Fruit fly (Drosophila melanogaster) whole organism, prepupa: ENCODE measurements around the gene CG42650.

Experiments
- Blimp-1 ChIP-seq: fragments of 200-800 bp; sonication (Bioruptor generic); optimal IDR thresholded peaks from 3 replicates; lab custom pipeline; 2017; ENCODE audit warnings: missing biosample characterization, missing genetic modification characterization, mild to moderate bottlenecking, moderate library complexity, missing genetic modification reagents
- CG10631 ChIP-seq: fragments of 200-800 bp; sonication (Bioruptor generic); optimal IDR thresholded peaks from 2 replicates; lab custom pipeline; 2016; ENCODE audit warnings: missing biosample characterization, missing genetic modification characterization
- CG10669 ChIP-seq: fragments of 200-800 bp; sonication (Bioruptor generic); optimal IDR thresholded peaks from 3 replicates; lab custom pipeline; 2018; ENCODE audit warnings: missing biosample characterization, mild to moderate bottlenecking, missing genetic modification characterization, moderate library complexity
- CG11294 ChIP-seq: fragments of 200-800 bp; sonication (Bioruptor generic); IDR thresholded peaks from 2 replicates; pipeline ENCODE4 v1.3.6; 2022; ENCODE audit warnings: missing biosample characterization, missing genetic modification characterization
- CG11762 ChIP-seq: fragments of 200-800 bp; sonication (Bioruptor generic); optimal IDR thresholded peaks from 3 replicates; lab custom pipeline; 2016; ENCODE audit warnings: missing biosample characterization, missing genetic modification characterization; ENCODE audit not compliant: insufficient read depth
- CG11902 ChIP-seq: fragments of 200-800 bp; sonication (Bioruptor generic); optimal IDR thresholded peaks from 3 replicates; lab custom pipeline; 2016; ENCODE audit warnings: missing biosample characterization, missing genetic modification characterization
- CG15336 ChIP-seq: fragments of 200-800 bp; sonication (Bioruptor generic); IDR thresholded peaks from 2 replicates; pipeline ENCODE4 v1.3.6; 2022; ENCODE audit warnings: missing biosample characterization, missing genetic modification characterization
- CG1621 ChIP-seq: fragments of 200-800 bp; sonication (Bioruptor generic); optimal IDR thresholded peaks from 3 replicates; lab custom pipeline; 2018; ENCODE audit warnings: missing biosample characterization, mild to moderate bottlenecking, missing genetic modification characterization
- CG16779 ChIP-seq: fragments of 200-800 bp; sonication (Bioruptor generic); optimal IDR thresholded peaks from 3 replicates; lab custom pipeline; 2017; ENCODE audit warnings: missing biosample characterization, mild to moderate bottlenecking, missing genetic modification characterization
- CG3032 ChIP-seq: fragments of 200-800 bp; optimal IDR thresholded peaks from 2 replicates; lab custom pipeline; 2019; ENCODE audit warnings: missing biosample characterization, mild to moderate bottlenecking, missing genetic modification characterization, moderate library complexity
- CG34406 ChIP-seq: fragments of 200-800 bp; sonication (Bioruptor generic); optimal IDR thresholded peaks from 3 replicates; lab custom pipeline; 2016; ENCODE audit warnings: missing biosample characterization, missing genetic modification characterization
- CG4318 ChIP-seq: fragments of 200-800 bp; sonication (Bioruptor generic); optimal IDR thresholded peaks from 3 replicates; lab custom pipeline; 2017; ENCODE audit warnings: missing biosample characterization, mild to moderate bottlenecking, missing genetic modification characterization
- CG6163 ChIP-seq: fragments of 200-800 bp; sonication (Bioruptor generic); IDR thresholded peaks from 3 replicates; pipeline ENCODE4 v1.3.6; 2022; ENCODE audit warnings: missing biosample characterization, missing genetic modification characterization
- CG6276 ChIP-seq: fragments of 200-800 bp; sonication (Bioruptor generic); optimal IDR thresholded peaks from 2 replicates; lab custom pipeline; 2017; ENCODE audit warnings: missing biosample characterization, mild to moderate bottlenecking, missing genetic modification characterization
- CG6792 ChIP-seq: fragments of 200-800 bp; sonication (Bioruptor generic); optimal IDR thresholded peaks from 3 replicates; lab custom pipeline; 2016; ENCODE audit warnings: missing biosample characterization, missing genetic modification characterization
- CG6808 ChIP-seq: fragments of 200-800 bp; sonication (Bioruptor generic); optimal IDR thresholded peaks from 3 replicates; lab custom pipeline; 2017; ENCODE audit warnings: missing biosample characterization, missing genetic modification characterization, mild to moderate bottlenecking, moderate library complexity, missing genetic modification reagents
- CG6854 ChIP-seq: fragments of 200-800 bp; sonication (Bioruptor generic); optimal IDR thresholded peaks from 2 replicates; lab custom pipeline; 2017; ENCODE audit warnings: missing biosample characterization, mild to moderate bottlenecking, missing genetic modification characterization
- CG7368 ChIP-seq: fragments of 200-800 bp; sonication (Bioruptor generic); optimal IDR thresholded peaks from 3 replicates; lab custom pipeline; 2016; ENCODE audit warnings: missing biosample characterization, missing genetic modification characterization
- CG8319 ChIP-seq: fragments of 200-800 bp; sonication (Bioruptor generic); optimal IDR thresholded peaks from 3 replicates; lab custom pipeline; 2016; ENCODE audit warnings: missing biosample characterization, missing genetic modification characterization
- CG8632 ChIP-seq: fragments of 200-800 bp; sonication (Bioruptor generic); optimal IDR thresholded peaks from 3 replicates; lab custom pipeline; 2016; ENCODE audit warnings: missing biosample characterization, missing genetic modification characterization
- Eip75B ChIP-seq: fragments of 200-800 bp; sonication (Bioruptor generic); optimal IDR thresholded peaks from 3 replicates; lab custom pipeline; 2016; ENCODE audit warnings: missing biosample characterization, missing genetic modification characterization
- Eip78C ChIP-seq: fragments of 200-800 bp; sonication (Bioruptor generic); peaks from one replicate; lab custom pipeline; 2016; ENCODE audit warnings: missing biosample characterization, missing genetic modification characterization
- Ets21C ChIP-seq: fragments of 200-800 bp; sonication (Bioruptor generic); optimal IDR thresholded peaks from 3 replicates; lab custom pipeline; 2016; ENCODE audit warnings: missing biosample characterization, missing genetic modification characterization
- Ets96B ChIP-seq: fragments of 200-800 bp; optimal IDR thresholded peaks from 2 replicates; lab custom pipeline; 2019; ENCODE audit warnings: missing biosample characterization, mild to moderate bottlenecking, missing genetic modification characterization, moderate library complexity
- Gug ChIP-seq: fragments of 200-800 bp; sonication (Bioruptor generic); IDR thresholded peaks from 2 replicates; pipeline ENCODE4 v1.3.6; 2022; ENCODE audit warnings: missing biosample characterization, missing genetic modification characterization
- Hr39 ChIP-seq: fragments of 200-800 bp; sonication (Bioruptor generic); optimal IDR thresholded peaks from 2 replicates; lab custom pipeline; 2016; ENCODE audit warnings: missing biosample characterization, missing genetic modification characterization
- Met ChIP-seq: fragments of 200-800 bp; sonication (Bioruptor generic); optimal IDR thresholded peaks from 3 replicates; lab custom pipeline; 2016; ENCODE audit warnings: missing biosample characterization, missing genetic modification characterization
- OdsH ChIP-seq: fragments of 200-800 bp; sonication (Bioruptor generic); optimal IDR thresholded peaks from 3 replicates; lab custom pipeline; 2016; ENCODE audit warnings: missing biosample characterization, missing genetic modification characterization
- Smox ChIP-seq: fragments of 200-800 bp; sonication (Bioruptor generic); optimal IDR thresholded peaks from 3 replicates; lab custom pipeline; 2016; ENCODE audit warnings: missing biosample characterization, missing genetic modification characterization
- Sox102F ChIP-seq: fragments of 200-800 bp; sonication (Bioruptor generic); optimal IDR thresholded peaks from 2 replicates; lab custom pipeline; 2016; ENCODE audit warnings: missing biosample characterization, mild to moderate bottlenecking, missing genetic modification characterization
- Sox14 ChIP-seq: fragments of 200-800 bp; sonication (Bioruptor generic); optimal IDR thresholded peaks from 3 replicates; lab custom pipeline; 2016; ENCODE audit warnings: missing biosample characterization, missing genetic modification characterization
- achi ChIP-seq: fragments of 200-800 bp; sonication (Bioruptor generic); optimal IDR thresholded peaks from 3 replicates; lab custom pipeline; 2016; ENCODE audit warnings: missing biosample characterization, missing genetic modification characterization
- acj6 ChIP-seq: fragments of 200-800 bp; sonication (Bioruptor generic); optimal IDR thresholded peaks from 3 replicates; lab custom pipeline; 2016; ENCODE audit warnings: missing biosample characterization, missing genetic modification characterization
- dac ChIP-seq: fragments of 200-800 bp; sonication (Bioruptor generic); optimal IDR thresholded peaks from 2 replicates; lab custom pipeline; 2017; ENCODE audit warnings: missing biosample characterization, mild to moderate bottlenecking, missing genetic modification characterization
- dsx ChIP-seq: fragments of 200-800 bp; optimal IDR thresholded peaks from 3 replicates; lab custom pipeline; 2019; ENCODE audit warnings: missing biosample characterization, mild to moderate bottlenecking, missing genetic modification characterization, moderate library complexity; ENCODE audit not compliant: poor library complexity, severe bottlenecking
- eg ChIP-seq: fragments of 200-800 bp; sonication (Bioruptor generic); IDR thresholded peaks from 3 replicates; pipeline ENCODE4 v1.3.6; 2022; ENCODE audit warnings: missing biosample characterization, missing genetic modification characterization
- fd59A ChIP-seq: fragments of 200-800 bp; sonication (Bioruptor generic); optimal IDR thresholded peaks from 2 replicates; lab custom pipeline; 2017; ENCODE audit warnings: missing biosample characterization, mild to moderate bottlenecking, missing genetic modification characterization, missing genetic modification reagents
- fd85E ChIP-seq: fragments of 200-800 bp; sonication (Bioruptor generic); optimal IDR thresholded peaks from 3 replicates; lab custom pipeline; 2016; ENCODE audit warnings: missing biosample characterization, missing genetic modification characterization
- fkh ChIP-seq: fragments of 200-800 bp; sonication (Bioruptor generic); optimal IDR thresholded peaks from 3 replicates; lab custom pipeline; 2017; ENCODE audit warnings: missing biosample characterization, mild to moderate bottlenecking, missing genetic modification characterization, moderate library complexity
- lz ChIP-seq: fragments of 200-800 bp; sonication (Bioruptor generic); optimal IDR thresholded peaks from 3 replicates; lab custom pipeline; 2016; ENCODE audit warnings: missing biosample characterization, missing genetic modification characterization
- net ChIP-seq: fragments of 200-800 bp; sonication (Bioruptor generic); optimal IDR thresholded peaks from 3 replicates; lab custom pipeline; 2016; ENCODE audit warnings: missing biosample characterization, missing genetic modification characterization
- pdm3 ChIP-seq: fragments of 200-800 bp; sonication (Bioruptor generic); optimal IDR thresholded peaks from 3 replicates; lab custom pipeline; 2016; ENCODE audit warnings: missing biosample characterization, missing genetic modification characterization
- salr ChIP-seq, 2 experiments: fragments of 200-800 bp; sonication (Bioruptor generic); optimal IDR thresholded peaks; 3 replicates each; lab custom pipeline; 2016 to 2018; ENCODE audit warnings: missing biosample characterization in 2 of 2, missing genetic modification characterization in 2 of 2, mild to moderate bottlenecking in 1 of 2
- spab ChIP-seq: fragments of 200-800 bp; sonication (Bioruptor generic); optimal IDR thresholded peaks from 2 replicates; lab custom pipeline; 2017; ENCODE audit warnings: missing biosample characterization, mild to moderate bottlenecking, missing genetic modification characterization, missing genetic modification reagents
- ss ChIP-seq, 2 experiments: fragments of 200-800 bp; sonication (Bioruptor generic); optimal IDR thresholded peaks; 2 replicates in 1 of 2; 3 replicates in 1 of 2; lab custom pipeline; 2017 to 2018; ENCODE audit warnings: mild to moderate bottlenecking in 2 of 2, missing biosample characterization in 2 of 2, missing genetic modification characterization in 2 of 2, moderate library complexity in 1 of 2
- svp ChIP-seq: fragments of 200-800 bp; sonication (Bioruptor generic); peaks from one replicate; lab custom pipeline; 2016; ENCODE audit warnings: missing biosample characterization, missing genetic modification characterization
- vri ChIP-seq: fragments of 200-800 bp; sonication (Bioruptor generic); optimal IDR thresholded peaks from 3 replicates; lab custom pipeline; 2016; ENCODE audit warnings: missing biosample characterization, mild to moderate bottlenecking, missing genetic modification characterization

The CG42650 gene

DNA sequence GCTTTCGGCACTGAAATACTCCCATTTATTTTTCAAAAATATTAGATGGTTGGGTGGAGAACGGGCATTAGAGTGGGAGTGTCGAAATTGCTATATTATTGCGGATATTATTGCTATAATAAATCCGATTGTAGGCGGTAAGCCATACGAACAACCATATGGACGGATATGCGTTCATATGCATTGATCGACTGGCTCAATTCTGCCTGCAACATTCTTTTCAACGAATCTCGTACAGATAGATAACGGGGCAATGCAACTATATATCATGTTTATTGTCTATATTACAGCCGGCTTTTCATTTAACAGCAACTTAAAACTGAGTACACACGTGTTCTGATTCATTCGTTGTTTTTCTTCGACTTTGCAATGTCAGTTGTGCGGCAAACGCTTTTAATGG lies at the start of gene CG42650:
CG42650 (plus strand) TSS at position 301 of the 400 bp plus-strand sequence.
- TF ChIP-seq Sox102F (GFP tag; lab: Kevin White, UChicago) (no peak), Ets21C (GFP tag; lab: Kevin White, UChicago) (no peak), eg (GFP tag; lab: Robert Waterston, UW) (no peak), CG6163 (GFP tag; lab: Robert Waterston, UW) (no peak), CG10631 (GFP tag; lab: Kevin White, UChicago) (no peak), acj6 (no peak), dsx (no peak), Smox (no peak), fd59A (no peak), CG6854 (no peak), Met (GFP tag; lab: Kevin White, UChicago) (no peak), Hr39 (no peak), CG8632 (GFP tag; lab: Kevin White, UChicago) (no peak), CG16779 (tag; lab: Kevin White, UChicago) (no peak), net (no peak), CG7368 (no peak)
- TF ChIP-seq, all 60 proteins: peak for 0

DNA sequence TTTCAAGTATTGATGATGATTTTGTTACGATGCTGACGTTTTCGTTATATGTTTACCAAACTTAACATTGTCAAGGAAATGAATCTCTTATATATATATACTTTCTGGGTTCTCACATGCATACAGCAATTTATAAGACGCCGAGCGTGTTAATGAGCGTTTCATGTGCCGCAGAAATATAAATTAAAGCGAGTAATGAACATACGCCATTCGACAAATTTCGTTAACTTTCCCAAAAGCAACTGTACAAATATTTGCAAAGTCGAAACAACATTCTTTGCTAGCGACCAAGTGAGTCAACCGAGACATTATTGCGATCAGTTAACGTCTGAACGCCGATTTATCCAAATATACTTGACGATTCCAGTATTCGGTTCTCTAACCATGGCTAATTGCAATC lies 46.4 kb upstream of the CG42650 start, which contains the start of gene CG31496:
CG31496 (plus strand) TSS at position 301 of the 400 bp plus-strand sequence.
- no peak for TF ChIP-seq Ets96B (tag; lab: Kevin White, UChicago)
- TF ChIP-seq fkh (GFP tag; lab: Kevin White, UChicago) = peak; percentile 36

DNA sequence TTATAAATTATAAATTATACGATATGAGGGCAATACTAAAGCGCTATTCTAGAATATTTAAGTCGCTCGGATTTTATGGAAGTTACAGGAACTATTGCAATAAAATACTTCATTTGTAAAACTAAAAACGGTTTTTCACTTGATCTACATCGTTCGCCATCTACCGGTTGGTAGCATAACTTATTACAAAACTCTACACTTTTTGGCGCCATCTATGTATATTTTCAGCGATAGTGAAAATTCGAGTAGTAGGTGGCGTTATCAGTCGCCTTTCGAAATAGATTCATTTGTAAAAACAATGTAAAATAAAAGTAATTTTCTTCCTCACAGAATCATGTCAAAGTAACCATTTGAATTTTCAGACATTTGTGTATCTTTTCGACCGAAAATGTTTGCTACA lies 44.8 kb upstream of the CG42650 start, which contains the start of gene nxf4:
nxf4 (plus strand) TSS at position 286 of the 400 bp plus-strand sequence.
- TF ChIP-seq CG34406 (GFP tag; lab: Kevin White, UChicago) (no peak), dac (GFP tag; lab: Kevin White, UChicago) (peak; percentile 1), salr (GFP tag; optimal IDR thresholded peaks at IDR 0.05; lab: Kevin White, UChicago) (no peak), Met (GFP tag; lab: Kevin White, UChicago) (peak; percentile 23), svp (GFP tag; lab: Kevin White, UChicago) (peak; percentile 67), acj6 (peak; percentile 30), pdm3 (GFP tag; lab: Kevin White, UChicago) (peak; percentile 34), Eip75B (GFP tag; lab: Kevin White, UChicago) (peak; percentile 15), Gug (no peak), CG8319 (GFP tag; lab: Kevin White, UChicago) (no peak), Hr39 (peak; percentile 59), fd59A (no peak), Blimp-1 (GFP tag; lab: Kevin White, UChicago) (no peak), ss (GFP tag; optimal IDR thresholded peaks at IDR 0.05; lab: Kevin White, UChicago) (no peak), Sox14 (GFP tag; lab: Kevin White, UChicago) (peak; percentile 8), lz (GFP tag; lab: Kevin White, UChicago) (peak; percentile 53), achi (GFP tag; lab: Kevin White, UChicago) (no peak), spab (GFP tag; lab: Kevin White, UChicago) (no peak), CG15336 (GFP tag; lab: Robert Waterston, UW) (no peak), CG1621 (tag; lab: Kevin White, UChicago) (no peak), CG11762 (no peak), Eip78C (peak; percentile 45), fkh (GFP tag; lab: Kevin White, UChicago) (no peak), CG11294 (no peak), Smox (peak; percentile 27), OdsH (GFP tag; lab: Kevin White, UChicago) (peak; percentile 33), CG7368 (no peak), CG6163 (GFP tag; lab: Robert Waterston, UW) (no peak), vri (no peak), eg (GFP tag; lab: Robert Waterston, UW) (no peak), CG8632 (GFP tag; lab: Kevin White, UChicago) (no peak), CG6854 (no peak), CG4318 (GFP tag; lab: Kevin White, UChicago) (no peak), CG11902 (no peak), CG6792 (GFP tag; lab: Kevin White, UChicago) (no peak), CG6808 (GFP tag; lab: Kevin White, UChicago) (no peak), CG6276 (GFP tag; lab: Kevin White, UChicago) (no peak), CG10669 (GFP tag; lab: Kevin White, UChicago) (no peak), fd85E (GFP tag; lab: Kevin White, UChicago) (no peak), net (no peak), CG3032 (tag; lab: Kevin White, UChicago) (no peak), Ets21C (GFP tag; lab: Kevin White, UChicago) (no peak)
